Fruit fly (Drosophila melanogaster): Measurements from ENCODE around the gene Spn28Dc.

- TF ChIP-seq psq (optimal IDR thresholded peaks at IDR 0.05) (no peak), usp (GFP tag; optimal IDR thresholded peaks at IDR 0.05) (no peak), Dll (optimal IDR thresholded peaks at IDR 0.05) (peak; percentile 93)
These were observed 15.6 kb downstream of the Spn28Dc start for dm6 chr2L:7991391-7991876.

Data from whole organism.